Fruit fly (Drosophila melanogaster) whole organism, embryonic: ENCODE results near the gene sud1.
A peak's percentile ranks its signal among the peaks of the same experiment; 100 is the strongest.

Source experiments
- Aef1 ChIP-seq: fragments of 200-800 bp; sonication (Bioruptor generic); IDR thresholded peaks from 3 replicates; pipeline ENCODE4 v1.3.6; 2022; ENCODE audit warnings: missing biosample characterization, missing genetic modification characterization
- Asciz ChIP-seq: fragments of 200-800 bp; sonication (Bioruptor generic); optimal IDR thresholded peaks from 2 replicates; lab custom pipeline; 2017; ENCODE audit warnings: missing biosample characterization, mild to moderate bottlenecking, missing genetic modification characterization, missing genetic modification reagents
- B-H2 ChIP-seq: fragments of 200-800 bp; sonication (Bioruptor generic); optimal IDR thresholded peaks from 2 replicates; lab custom pipeline; 2018; ENCODE audit warnings: missing biosample characterization, mild to moderate bottlenecking, missing genetic modification characterization
- Blimp-1 ChIP-seq: fragments of 200-800 bp; sonication (Bioruptor generic); optimal IDR thresholded peaks from 3 replicates; lab custom pipeline; 2018; ENCODE audit warnings: missing biosample characterization, missing genetic modification characterization, mild to moderate bottlenecking, moderate library complexity, missing genetic modification reagents
- CG11723 ChIP-seq: fragments of 200-800 bp; sonication (Bioruptor generic); optimal IDR thresholded peaks from 2 replicates; lab custom pipeline; 2017; ENCODE audit warnings: missing biosample characterization, mild to moderate bottlenecking, missing genetic modification characterization
- CG12104 ChIP-seq: fragments of 200-800 bp; sonication (Bioruptor generic); optimal IDR thresholded peaks from 3 replicates; lab custom pipeline; 2016; ENCODE audit warnings: missing biosample characterization, missing genetic modification characterization
- CG1233 ChIP-seq: fragments of 200-800 bp; sonication (Bioruptor generic); optimal IDR thresholded peaks from 4 replicates; lab custom pipeline; 2018; ENCODE audit warnings: missing biosample characterization, mild to moderate bottlenecking, missing genetic modification characterization
- CG12659 ChIP-seq: fragments of 200-800 bp; sonication (Bioruptor generic); optimal IDR thresholded peaks from 3 replicates; lab custom pipeline; 2017; ENCODE audit warnings: mild to moderate bottlenecking, missing biosample characterization, missing genetic modification reagents, missing genetic modification characterization
- CG13775 ChIP-seq: fragments of 200-800 bp; sonication (Bioruptor generic); optimal IDR thresholded peaks from 3 replicates; lab custom pipeline; 2017; ENCODE audit warnings: missing biosample characterization, mild to moderate bottlenecking, missing genetic modification characterization
- CG15073 ChIP-seq: fragments of 200-800 bp; sonication (Bioruptor generic); optimal IDR thresholded peaks from 2 replicates; lab custom pipeline; 2016; ENCODE audit warnings: missing biosample characterization, missing genetic modification characterization
- CG2116 ChIP-seq: fragments of 200-800 bp; sonication (Bioruptor generic); optimal IDR thresholded peaks from 3 replicates; lab custom pipeline; 2018; ENCODE audit warnings: missing biosample characterization, mild to moderate bottlenecking, missing genetic modification characterization
- CG31388 ChIP-seq: fragments of 200-800 bp; sonication (Bioruptor generic); optimal IDR thresholded peaks from 2 replicates; lab custom pipeline; 2016; ENCODE audit warnings: missing biosample characterization, missing genetic modification characterization
- CG3995 ChIP-seq: fragments of 200-800 bp; sonication (Bioruptor generic); optimal IDR thresholded peaks from 3 replicates; lab custom pipeline; 2016; ENCODE audit warnings: missing biosample characterization, missing genetic modification characterization
- CG4282 ChIP-seq: fragments of 200-800 bp; sonication (Bioruptor generic); optimal IDR thresholded peaks from 2 replicates; lab custom pipeline; 2016; ENCODE audit warnings: missing biosample characterization, missing genetic modification characterization
- CG4424 ChIP-seq: fragments of 200-800 bp; sonication (Bioruptor generic); optimal IDR thresholded peaks from 3 replicates; lab custom pipeline; 2016; ENCODE audit warnings: missing biosample characterization, missing genetic modification characterization
- CG7556 ChIP-seq: fragments of 200-800 bp; sonication (Bioruptor generic); optimal IDR thresholded peaks from 2 replicates; lab custom pipeline; 2017; ENCODE audit warnings: missing biosample characterization, mild to moderate bottlenecking, missing genetic modification characterization
- CG7928 ChIP-seq: fragments of 200-800 bp; sonication (Bioruptor generic); optimal IDR thresholded peaks from 2 replicates; lab custom pipeline; 2017; ENCODE audit warnings: missing biosample characterization, mild to moderate bottlenecking, missing genetic modification characterization
- CTCF ChIP-seq: fragments of 200-800 bp; sonication (Bioruptor generic); optimal IDR thresholded peaks from 2 replicates; lab custom pipeline; 2017; ENCODE audit warnings: missing biosample characterization, mild to moderate bottlenecking, missing genetic modification characterization, moderate library complexity
- Camta ChIP-seq: fragments of 200-800 bp; sonication (Bioruptor generic); optimal IDR thresholded peaks from 2 replicates; lab custom pipeline; 2016; ENCODE audit warnings: missing biosample characterization, missing genetic modification characterization
- D ChIP-seq, 2 experiments: fragments of 200-800 bp in 1 of 2; fragments of >200 bp in 1 of 2; sonication (Bioruptor generic) in 1 of 2; optimal IDR thresholded peaks; 2 replicates in 1 of 2; 3 replicates in 1 of 2; lab custom pipeline; 2017; ENCODE audit warnings: mild to moderate bottlenecking in 1 of 2, missing biosample characterization in 1 of 2, missing genetic modification characterization in 1 of 2, missing genetic modification reagents in 1 of 2
- D19A ChIP-seq: fragments of 200-800 bp; optimal IDR thresholded peaks from 3 replicates; lab custom pipeline; 2019; ENCODE audit warnings: missing biosample characterization, mild to moderate bottlenecking, missing genetic modification characterization, moderate library complexity
- D19B ChIP-seq: fragments of 200-800 bp; sonication (Bioruptor generic); optimal IDR thresholded peaks from 2 replicates; lab custom pipeline; 2017; ENCODE audit warnings: missing biosample characterization, mild to moderate bottlenecking, missing genetic modification characterization
- Doc2 ChIP-seq: fragments of 200-800 bp; sonication (Bioruptor generic); IDR thresholded peaks from 2 replicates; pipeline ENCODE4 v1.3.6; 2022; ENCODE audit warnings: missing biosample characterization, missing genetic modification characterization
- Hey ChIP-seq: fragments of 200-800 bp; sonication (Bioruptor generic); optimal IDR thresholded peaks from 3 replicates; lab custom pipeline; 2018; ENCODE audit warnings: missing biosample characterization, mild to moderate bottlenecking, missing genetic modification characterization
- Mad ChIP-seq: fragments of 200-800 bp; sonication (Bioruptor generic); optimal IDR thresholded peaks from 2 replicates; lab custom pipeline; 2016; ENCODE audit warnings: missing biosample characterization, missing genetic modification characterization
- Mrtf ChIP-seq: fragments of 200-800 bp; sonication (Bioruptor generic); IDR thresholded peaks from 3 replicates; pipeline ENCODE4 v1.3.6; 2022; ENCODE audit warnings: missing biosample characterization, missing genetic modification characterization
- PHDP ChIP-seq: fragments of 200-800 bp; sonication (Bioruptor generic); optimal IDR thresholded peaks from 3 replicates; lab custom pipeline; 2018; ENCODE audit warnings: missing biosample characterization, mild to moderate bottlenecking, missing genetic modification characterization, moderate library complexity
- Rfx ChIP-seq: fragments of 200-800 bp; sonication (Bioruptor generic); IDR thresholded peaks from 2 replicates; pipeline ENCODE4 v1.3.6; 2022; ENCODE audit warnings: missing biosample characterization, missing genetic modification characterization
- Rx ChIP-seq: fragments of 200-800 bp; sonication (Bioruptor generic); IDR thresholded peaks from 2 replicates; pipeline ENCODE4 v1.3.6; 2022; ENCODE audit warnings: missing biosample characterization, missing genetic modification characterization
- abd-A ChIP-seq: fragments of 200-800 bp; sonication (Bioruptor generic); optimal IDR thresholded peaks from 3 replicates; lab custom pipeline; 2019; ENCODE audit warnings: missing biosample characterization, mild to moderate bottlenecking, missing genetic modification characterization, moderate library complexity
- amos ChIP-seq: fragments of 200-800 bp; sonication (Bioruptor generic); IDR thresholded peaks from 2 replicates; pipeline ENCODE4 v1.3.6; 2022; ENCODE audit warnings: missing biosample characterization, missing genetic modification characterization; ENCODE audit not compliant: partially characterized antibody
- cg ChIP-seq: fragments of 200-800 bp; sonication (Bioruptor generic); optimal IDR thresholded peaks from 3 replicates; lab custom pipeline; 2019; ENCODE audit warnings: missing biosample characterization, mild to moderate bottlenecking, missing genetic modification characterization, moderate library complexity
- chif ChIP-seq, 2 experiments: fragments of 200-800 bp; sonication (Bioruptor generic); optimal IDR thresholded peaks; 3 replicates each; lab custom pipeline; 2016; ENCODE audit warnings: missing biosample characterization in 2 of 2, missing genetic modification characterization in 2 of 2
- dmrt11E ChIP-seq: fragments of 200-800 bp; sonication (Bioruptor generic); optimal IDR thresholded peaks from 3 replicates; lab custom pipeline; 2018; ENCODE audit warnings: missing biosample characterization, mild to moderate bottlenecking, missing genetic modification characterization, moderate library complexity
- gsb-n ChIP-seq: fragments of 200-800 bp; sonication (Bioruptor generic); optimal IDR thresholded peaks from 3 replicates; lab custom pipeline; 2018; ENCODE audit warnings: missing biosample characterization, mild to moderate bottlenecking, missing genetic modification characterization
- hth ChIP-seq: fragments of >200 bp; optimal IDR thresholded peaks from 2 replicates; lab custom pipeline; 2017; ENCODE audit warnings: inconsistent platforms
- lmd ChIP-seq: fragments of 200-800 bp; sonication (Bioruptor generic); IDR thresholded peaks from 2 replicates; pipeline ENCODE4 v1.3.6; 2022; ENCODE audit warnings: missing biosample characterization, missing genetic modification characterization
- luna ChIP-seq: fragments of 200-800 bp; sonication (Bioruptor generic); optimal IDR thresholded peaks from 2 replicates; lab custom pipeline; 2016; ENCODE audit warnings: missing biosample characterization, missing genetic modification characterization
- onecut ChIP-seq: fragments of 200-800 bp; sonication (Bioruptor generic); IDR thresholded peaks from 2 replicates; pipeline ENCODE4 v1.3.6; 2022; ENCODE audit warnings: missing biosample characterization, missing genetic modification characterization
- otp ChIP-seq: fragments of 200-800 bp; sonication (Bioruptor generic); IDR thresholded peaks from 3 replicates; pipeline ENCODE4, ENCODE4 v1.3.6; 2022; ENCODE audit warnings: missing biosample characterization, missing genetic modification characterization
- pita ChIP-seq: fragments of 200-800 bp; sonication (Bioruptor generic); optimal IDR thresholded peaks from 2 replicates; lab custom pipeline; 2017; ENCODE audit warnings: missing biosample characterization, mild to moderate bottlenecking, missing genetic modification characterization
- psq ChIP-seq: fragments of 200-800 bp; sonication (Bioruptor generic); optimal IDR thresholded peaks from 2 replicates; lab custom pipeline; 2017; ENCODE audit warnings: missing biosample characterization, missing genetic modification characterization
- salm ChIP-seq: fragments of 200-800 bp; sonication (Bioruptor generic); optimal IDR thresholded peaks from 2 replicates; lab custom pipeline; 2018; ENCODE audit warnings: missing biosample characterization, mild to moderate bottlenecking, missing genetic modification characterization
- schlank ChIP-seq: fragments of 200-800 bp; sonication (Bioruptor generic); optimal IDR thresholded peaks from 2 replicates; lab custom pipeline; 2018; ENCODE audit warnings: missing biosample characterization, mild to moderate bottlenecking, missing genetic modification characterization
- scrt ChIP-seq: fragments of 200-800 bp; sonication (Bioruptor generic); optimal IDR thresholded peaks from 2 replicates; lab custom pipeline; 2018; ENCODE audit warnings: missing biosample characterization, mild to moderate bottlenecking, missing genetic modification characterization, moderate library complexity
- slbo ChIP-seq: fragments of 200-800 bp; sonication (Bioruptor generic); IDR thresholded peaks from 2 replicates; pipeline ENCODE4 v1.3.6; 2022; ENCODE audit warnings: missing biosample characterization, missing genetic modification characterization
- slou ChIP-seq: fragments of 200-800 bp; sonication (Bioruptor generic); optimal IDR thresholded peaks from 3 replicates; lab custom pipeline; 2016; ENCODE audit warnings: missing biosample characterization, missing genetic modification characterization
- ssp ChIP-seq: fragments of 200-800 bp; sonication (Bioruptor generic); IDR thresholded peaks from 2 replicates; pipeline ENCODE4 v1.3.6; 2022; ENCODE audit warnings: missing biosample characterization, missing genetic modification characterization
- usp ChIP-seq: fragments of >200 bp; optimal IDR thresholded peaks from 2 replicates; lab custom pipeline; 2017; ENCODE audit warnings: missing biosample characterization, missing genetic modification characterization
- vnd ChIP-seq: fragments of 200-800 bp; sonication (Bioruptor generic); IDR thresholded peaks from 3 replicates; pipeline ENCODE4 v1.3.6; 2022; ENCODE audit warnings: missing biosample characterization, missing genetic modification characterization; ENCODE audit not compliant: partially characterized antibody
- zen2 ChIP-seq: fragments of 200-800 bp; sonication (Bioruptor generic); IDR thresholded peaks from 3 replicates; pipeline ENCODE4 v1.3.6; 2022; ENCODE audit warnings: missing biosample characterization, missing genetic modification characterization; ENCODE audit not compliant: partially characterized antibody

sud1 gene

DNA sequence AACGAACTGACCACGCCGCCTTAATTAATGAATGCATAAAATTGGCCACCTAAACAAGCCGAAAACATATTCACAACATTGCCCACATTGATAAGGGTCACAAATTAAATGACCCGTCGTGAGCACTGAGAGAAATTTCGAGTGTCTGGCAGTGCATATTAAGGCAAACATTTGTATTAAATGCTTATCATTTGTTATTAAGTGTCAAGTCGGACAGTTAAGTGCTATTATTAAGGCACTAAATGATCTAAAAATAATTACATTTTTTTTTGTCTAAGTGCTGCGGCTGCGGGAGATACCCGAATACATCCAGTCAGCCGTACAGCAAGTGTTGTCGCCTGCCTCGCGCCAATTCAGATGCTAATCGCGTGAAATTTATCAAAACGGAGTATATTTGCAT is 44.8 kb upstream of the sud1 start (continued):
- TF ChIP-seq ssp (GFP tag; lab: Robert Waterston, UW) (0 out of 2 replicates have a peak, but pooled peaks have one; percentile 32), CG7928 (GFP tag; lab: Kevin White, UChicago) (peak; percentile 10), pita (GFP tag; lab: Kevin White, UChicago) (no peak), amos (GFP tag; lab: Robert Waterston, UW) (no peak), CG3995 (peak; percentile 29), lmd (GFP tag; lab: Robert Waterston, UW) (peak; percentile 65), D19B (peak; percentile 27), CG15073 (GFP tag; lab: Kevin White, UChicago) (no peak), usp (GFP tag; lab: Kevin White, UChicago) (no peak), schlank (tag; lab: Kevin White, UChicago) (no peak), Asciz (GFP tag; lab: Kevin White, UChicago) (peak; percentile 56), luna (peak; percentile 31), chif (GFP tag; optimal IDR thresholded peaks at IDR 0.05; lab: Kevin White, UChicago) (peak; percentile 49 to 50), vnd (GFP tag; lab: Robert Waterston, UW) (no peak), PHDP (no peak), Camta (GFP tag; lab: Kevin White, UChicago) (peak; percentile 56), Rfx (GFP tag; lab: Robert Waterston, UW) (peak; percentile 82; the same call in 1 of the 2 replicates), CTCF (GFP tag; lab: Kevin White, UChicago) (no peak), psq (GFP tag; lab: Kevin White, UChicago) (no peak), dmrt11E (tag; lab: Kevin White, UChicago) (no peak), D19A (tag; lab: Kevin White, UChicago) (peak; percentile 28), zen2 (GFP tag; lab: Robert Waterston, UW) (no peak), Mrtf (GFP tag; lab: Robert Waterston, UW) (peak; percentile 69; the same call in 2 of the 3 replicates), Blimp-1 (GFP tag; lab: Kevin White, UChicago) (peak; percentile 40), salm (tag; lab: Kevin White, UChicago) (peak; percentile 47), CG11723 (GFP tag; lab: Kevin White, UChicago) (peak; percentile 45), CG12104 (GFP tag; lab: Kevin White, UChicago) (peak; percentile 25), CG2116 (GFP tag; lab: Kevin White, UChicago) (no peak), slou (GFP tag; lab: Kevin White, UChicago) (no peak), slbo (GFP tag; lab: Robert Waterston, UW) (peak; percentile 75), CG7556 (GFP tag; lab: Kevin White, UChicago) (no peak), otp (GFP tag; lab: Robert Waterston, UW) (peak; percentile 54; the same call in 2 of the 3 replicates), CG4424 (GFP tag; lab: Kevin White, UChicago) (peak; percentile 57), abd-A (tag; lab: Kevin White, UChicago) (no peak), CG31388 (GFP tag; lab: Kevin White, UChicago) (no peak), Doc2 (GFP tag; lab: Robert Waterston, UW) (peak; percentile 44; the same call in 1 of the 2 replicates), Mad (GFP tag; lab: Kevin White, UChicago) (peak; percentile 38), CG13775 (GFP tag; lab: Kevin White, UChicago) (peak; percentile 1), hth (lab: Kevin White, UChicago) (no peak), B-H2 (GFP tag; lab: Kevin White, UChicago) (no peak), Hey (no peak), CG1233 (GFP tag; lab: Kevin White, UChicago) (no peak), gsb-n (tag; lab: Kevin White, UChicago) (no peak), Aef1 (peak; percentile 65), Rx (GFP tag; lab: Robert Waterston, UW) (peak; percentile 69), scrt (GFP tag; lab: Kevin White, UChicago) (peak; percentile 54), CG4282 (GFP tag; lab: Kevin White, UChicago) (no peak), cg (GFP tag; lab: Kevin White, UChicago) (no peak), onecut (GFP tag; lab: Robert Waterston, UW) (no peak), CG12659 (GFP tag; lab: Kevin White, UChicago) (peak; percentile 43), D (optimal IDR thresholded peaks at IDR 0.05; lab: Kevin White, UChicago) (no peak), D (GFP tag; optimal IDR thresholded peaks at IDR 0.05; lab: Kevin White, UChicago) (peak; percentile 7)
